Worm (Caenorhabditis elegans) whole organism, mixed stage, embryonic: ENCODE measurements around the gene R160.6.

Experiments used
- M03D4.4 ChIP-seq: sonication (generic microtip); optimal IDR thresholded peaks from 2 replicates; lab custom pipeline; 2017; ENCODE audit warnings: mild to moderate bottlenecking, missing genetic modification characterization, missing compliant biosample characterization
- ceh-39 ChIP-seq: fragments of 150-350 bp; optimal IDR thresholded peaks from 2 replicates; lab custom pipeline; 2014; ENCODE audit warnings: missing biosample characterization, missing genetic modification characterization
- ceh-83 ChIP-seq: fragments of 200-800 bp; sonication (Bioruptor generic); optimal IDR thresholded peaks from 2 replicates; lab custom pipeline; 2018; ENCODE audit warnings: mild to moderate bottlenecking, missing genetic modification characterization, missing compliant biosample characterization
- ham-2 ChIP-seq: fragments of 200-800 bp; sonication (Bioruptor generic); optimal IDR thresholded peaks from 2 replicates; lab custom pipeline; 2018; ENCODE audit warnings: mild to moderate bottlenecking, missing genetic modification characterization, missing compliant biosample characterization
- hlh-1 ChIP-seq: fragments of 150-350 bp; optimal IDR thresholded peaks from 2 replicates; lab custom pipeline; 2014; ENCODE audit warnings: missing biosample characterization, missing genetic modification reagents, missing genetic modification characterization
- lsy-2 ChIP-seq: fragments of 150-350 bp; optimal IDR thresholded peaks from 2 replicates; lab custom pipeline; 2014; ENCODE audit warnings: missing biosample characterization, missing genetic modification characterization
- nhr-12 ChIP-seq: fragments of 150-350 bp; optimal IDR thresholded peaks from 2 replicates; lab custom pipeline; 2014; ENCODE audit warnings: missing biosample characterization, missing genetic modification characterization
- pha-4 ChIP-seq: fragments of 150-350 bp; optimal IDR thresholded peaks from 2 replicates; lab custom pipeline; 2018; ENCODE audit warnings: missing biosample characterization, missing genetic modification reagents, missing genetic modification characterization
- unc-39 ChIP-seq: fragments of 150-350 bp; optimal IDR thresholded peaks from 2 replicates; lab custom pipeline; 2014; ENCODE audit warnings: missing biosample characterization, missing genetic modification characterization

- TF ChIP-seq pha-4, result no peak
- no peak for TF ChIP-seq unc-39 (tag; lab: Kevin White, UChicago)
- no peak for TF ChIP-seq hlh-1 (tag; lab: Kevin White, UChicago)
- TF ChIP-seq M03D4.4, result no peak
- no peak for TF ChIP-seq ceh-83 (GFP tag; lab: Kevin White, UChicago)
- TF ChIP-seq ceh-39 (tag; lab: Kevin White, UChicago), result no peak
- no peak for TF ChIP-seq nhr-12 (tag; lab: Kevin White, UChicago)
- TF ChIP-seq ham-2, result no peak
- no peak for TF ChIP-seq lsy-2 (tag; lab: Kevin White, UChicago)
These were observed 50.1 kb downstream of the R160.6 start for ce11 chrX:4322847-4323455.
